Fruit fly (Drosophila melanogaster) whole organism, prepupa: ENCODE data around the gene CG31792.

ENCODE experiments used
- Blimp-1 ChIP-seq: fragments of 200-800 bp; sonication (Bioruptor generic); optimal IDR thresholded peaks from 3 replicates; lab custom pipeline; 2017; ENCODE audit warnings: missing biosample characterization, missing genetic modification characterization, mild to moderate bottlenecking, moderate library complexity, missing genetic modification reagents
- CG10631 ChIP-seq: fragments of 200-800 bp; sonication (Bioruptor generic); optimal IDR thresholded peaks from 2 replicates; lab custom pipeline; 2016; ENCODE audit warnings: missing biosample characterization, missing genetic modification characterization
- CG10669 ChIP-seq: fragments of 200-800 bp; sonication (Bioruptor generic); optimal IDR thresholded peaks from 3 replicates; lab custom pipeline; 2018; ENCODE audit warnings: missing biosample characterization, mild to moderate bottlenecking, missing genetic modification characterization, moderate library complexity
- CG11294 ChIP-seq: fragments of 200-800 bp; sonication (Bioruptor generic); IDR thresholded peaks from 2 replicates; pipeline ENCODE4 v1.3.6; 2022; ENCODE audit warnings: missing biosample characterization, missing genetic modification characterization
- CG11762 ChIP-seq: fragments of 200-800 bp; sonication (Bioruptor generic); optimal IDR thresholded peaks from 3 replicates; lab custom pipeline; 2016; ENCODE audit warnings: missing biosample characterization, missing genetic modification characterization; ENCODE audit not compliant: insufficient read depth
- CG11902 ChIP-seq: fragments of 200-800 bp; sonication (Bioruptor generic); optimal IDR thresholded peaks from 3 replicates; lab custom pipeline; 2016; ENCODE audit warnings: missing biosample characterization, missing genetic modification characterization
- CG15336 ChIP-seq: fragments of 200-800 bp; sonication (Bioruptor generic); IDR thresholded peaks from 2 replicates; pipeline ENCODE4 v1.3.6; 2022; ENCODE audit warnings: missing biosample characterization, missing genetic modification characterization
- CG1621 ChIP-seq: fragments of 200-800 bp; sonication (Bioruptor generic); optimal IDR thresholded peaks from 3 replicates; lab custom pipeline; 2018; ENCODE audit warnings: missing biosample characterization, mild to moderate bottlenecking, missing genetic modification characterization
- CG3032 ChIP-seq: fragments of 200-800 bp; optimal IDR thresholded peaks from 2 replicates; lab custom pipeline; 2019; ENCODE audit warnings: missing biosample characterization, mild to moderate bottlenecking, missing genetic modification characterization, moderate library complexity
- CG31627 ChIP-seq: fragments of 200-800 bp; sonication (Bioruptor generic); optimal IDR thresholded peaks from 3 replicates; lab custom pipeline; 2016; ENCODE audit warnings: missing biosample characterization, missing genetic modification characterization
- CG34406 ChIP-seq: fragments of 200-800 bp; sonication (Bioruptor generic); optimal IDR thresholded peaks from 3 replicates; lab custom pipeline; 2016; ENCODE audit warnings: missing biosample characterization, missing genetic modification characterization
- CG3919 ChIP-seq: fragments of 200-800 bp; sonication (Bioruptor generic); optimal IDR thresholded peaks from 3 replicates; lab custom pipeline; 2016; ENCODE audit warnings: missing biosample characterization, missing genetic modification characterization
- CG6276 ChIP-seq: fragments of 200-800 bp; sonication (Bioruptor generic); optimal IDR thresholded peaks from 2 replicates; lab custom pipeline; 2017; ENCODE audit warnings: missing biosample characterization, mild to moderate bottlenecking, missing genetic modification characterization
- CG6792 ChIP-seq: fragments of 200-800 bp; sonication (Bioruptor generic); optimal IDR thresholded peaks from 3 replicates; lab custom pipeline; 2016; ENCODE audit warnings: missing biosample characterization, missing genetic modification characterization
- CG6808 ChIP-seq: fragments of 200-800 bp; sonication (Bioruptor generic); optimal IDR thresholded peaks from 3 replicates; lab custom pipeline; 2017; ENCODE audit warnings: missing biosample characterization, missing genetic modification characterization, mild to moderate bottlenecking, moderate library complexity, missing genetic modification reagents
- CG6854 ChIP-seq: fragments of 200-800 bp; sonication (Bioruptor generic); optimal IDR thresholded peaks from 2 replicates; lab custom pipeline; 2017; ENCODE audit warnings: missing biosample characterization, mild to moderate bottlenecking, missing genetic modification characterization
- CG7368 ChIP-seq: fragments of 200-800 bp; sonication (Bioruptor generic); optimal IDR thresholded peaks from 3 replicates; lab custom pipeline; 2016; ENCODE audit warnings: missing biosample characterization, missing genetic modification characterization
- CG8119 ChIP-seq: fragments of 200-800 bp; sonication (Bioruptor generic); IDR thresholded peaks from 3 replicates; pipeline ENCODE4 v1.3.6; 2022; ENCODE audit warnings: missing biosample characterization, missing genetic modification characterization
- CG8319 ChIP-seq: fragments of 200-800 bp; sonication (Bioruptor generic); optimal IDR thresholded peaks from 3 replicates; lab custom pipeline; 2016; ENCODE audit warnings: missing biosample characterization, missing genetic modification characterization
- CG8632 ChIP-seq: fragments of 200-800 bp; sonication (Bioruptor generic); optimal IDR thresholded peaks from 3 replicates; lab custom pipeline; 2016; ENCODE audit warnings: missing biosample characterization, missing genetic modification characterization
- CG9139 ChIP-seq: fragments of 200-800 bp; sonication (Bioruptor generic); optimal IDR thresholded peaks from 3 replicates; lab custom pipeline; 2017; ENCODE audit warnings: missing biosample characterization, mild to moderate bottlenecking, missing genetic modification characterization
- Eip78C ChIP-seq: fragments of 200-800 bp; sonication (Bioruptor generic); peaks from one replicate; lab custom pipeline; 2016; ENCODE audit warnings: missing biosample characterization, missing genetic modification characterization
- Ets21C ChIP-seq: fragments of 200-800 bp; sonication (Bioruptor generic); optimal IDR thresholded peaks from 3 replicates; lab custom pipeline; 2016; ENCODE audit warnings: missing biosample characterization, missing genetic modification characterization
- Ets96B ChIP-seq: fragments of 200-800 bp; optimal IDR thresholded peaks from 2 replicates; lab custom pipeline; 2019; ENCODE audit warnings: missing biosample characterization, mild to moderate bottlenecking, missing genetic modification characterization, moderate library complexity
- Hr38 ChIP-seq: sonication (Bioruptor generic); optimal IDR thresholded peaks from 2 replicates; lab custom pipeline; 2016; ENCODE audit warnings: missing biosample characterization, missing genetic modification characterization
- Hr39 ChIP-seq: fragments of 200-800 bp; sonication (Bioruptor generic); optimal IDR thresholded peaks from 2 replicates; lab custom pipeline; 2016; ENCODE audit warnings: missing biosample characterization, missing genetic modification characterization
- Lpt ChIP-seq: fragments of 200-800 bp; sonication (Bioruptor generic); optimal IDR thresholded peaks from 3 replicates; lab custom pipeline; 2016; ENCODE audit warnings: missing biosample characterization, missing genetic modification characterization
- Met ChIP-seq: fragments of 200-800 bp; sonication (Bioruptor generic); optimal IDR thresholded peaks from 3 replicates; lab custom pipeline; 2016; ENCODE audit warnings: missing biosample characterization, missing genetic modification characterization
- OdsH ChIP-seq: fragments of 200-800 bp; sonication (Bioruptor generic); optimal IDR thresholded peaks from 3 replicates; lab custom pipeline; 2016; ENCODE audit warnings: missing biosample characterization, missing genetic modification characterization
- Smox ChIP-seq: fragments of 200-800 bp; sonication (Bioruptor generic); optimal IDR thresholded peaks from 3 replicates; lab custom pipeline; 2016; ENCODE audit warnings: missing biosample characterization, missing genetic modification characterization
- Sox14 ChIP-seq: fragments of 200-800 bp; sonication (Bioruptor generic); optimal IDR thresholded peaks from 3 replicates; lab custom pipeline; 2016; ENCODE audit warnings: missing biosample characterization, missing genetic modification characterization
- achi ChIP-seq: fragments of 200-800 bp; sonication (Bioruptor generic); optimal IDR thresholded peaks from 3 replicates; lab custom pipeline; 2016; ENCODE audit warnings: missing biosample characterization, missing genetic modification characterization
- cyc ChIP-seq: fragments of 200-800 bp; sonication (Bioruptor generic); optimal IDR thresholded peaks from 3 replicates; lab custom pipeline; 2016; ENCODE audit warnings: missing biosample characterization, missing genetic modification characterization
- dsx ChIP-seq: fragments of 200-800 bp; optimal IDR thresholded peaks from 3 replicates; lab custom pipeline; 2019; ENCODE audit warnings: missing biosample characterization, mild to moderate bottlenecking, missing genetic modification characterization, moderate library complexity; ENCODE audit not compliant: poor library complexity, severe bottlenecking
- eg ChIP-seq: fragments of 200-800 bp; sonication (Bioruptor generic); IDR thresholded peaks from 3 replicates; pipeline ENCODE4 v1.3.6; 2022; ENCODE audit warnings: missing biosample characterization, missing genetic modification characterization
- esn ChIP-seq: fragments of 200-800 bp; sonication (Bioruptor generic); optimal IDR thresholded peaks from 2 replicates; lab custom pipeline; 2016; ENCODE audit warnings: missing biosample characterization, mild to moderate bottlenecking, missing genetic modification characterization, moderate library complexity
- fd59A ChIP-seq: fragments of 200-800 bp; sonication (Bioruptor generic); optimal IDR thresholded peaks from 2 replicates; lab custom pipeline; 2017; ENCODE audit warnings: missing biosample characterization, mild to moderate bottlenecking, missing genetic modification characterization, missing genetic modification reagents
- fd85E ChIP-seq: fragments of 200-800 bp; sonication (Bioruptor generic); optimal IDR thresholded peaks from 3 replicates; lab custom pipeline; 2016; ENCODE audit warnings: missing biosample characterization, missing genetic modification characterization
- fkh ChIP-seq: fragments of 200-800 bp; sonication (Bioruptor generic); optimal IDR thresholded peaks from 3 replicates; lab custom pipeline; 2017; ENCODE audit warnings: missing biosample characterization, mild to moderate bottlenecking, missing genetic modification characterization, moderate library complexity
- lz ChIP-seq: fragments of 200-800 bp; sonication (Bioruptor generic); optimal IDR thresholded peaks from 3 replicates; lab custom pipeline; 2016; ENCODE audit warnings: missing biosample characterization, missing genetic modification characterization
- net ChIP-seq: fragments of 200-800 bp; sonication (Bioruptor generic); optimal IDR thresholded peaks from 3 replicates; lab custom pipeline; 2016; ENCODE audit warnings: missing biosample characterization, missing genetic modification characterization
- salr ChIP-seq, 2 experiments: fragments of 200-800 bp; sonication (Bioruptor generic); optimal IDR thresholded peaks; 3 replicates each; lab custom pipeline; 2016 to 2018; ENCODE audit warnings: missing biosample characterization in 2 of 2, missing genetic modification characterization in 2 of 2, mild to moderate bottlenecking in 1 of 2
- ss ChIP-seq, 2 experiments: fragments of 200-800 bp; sonication (Bioruptor generic); optimal IDR thresholded peaks; 2 replicates in 1 of 2; 3 replicates in 1 of 2; lab custom pipeline; 2017 to 2018; ENCODE audit warnings: mild to moderate bottlenecking in 2 of 2, missing biosample characterization in 2 of 2, missing genetic modification characterization in 2 of 2, moderate library complexity in 1 of 2
- svp ChIP-seq: fragments of 200-800 bp; sonication (Bioruptor generic); peaks from one replicate; lab custom pipeline; 2016; ENCODE audit warnings: missing biosample characterization, missing genetic modification characterization
- topi ChIP-seq: fragments of 200-800 bp; sonication (Bioruptor generic); optimal IDR thresholded peaks from 3 replicates; lab custom pipeline; 2016; ENCODE audit warnings: missing biosample characterization, missing genetic modification characterization
- vri ChIP-seq: fragments of 200-800 bp; sonication (Bioruptor generic); optimal IDR thresholded peaks from 3 replicates; lab custom pipeline; 2016; ENCODE audit warnings: missing biosample characterization, mild to moderate bottlenecking, missing genetic modification characterization

CG31792 gene

dm6 chr2L:18957142-18957674 is 40.0 kb upstream of the CG31792 start, which contains the start of gene Bhmt (continued):
- peak; percentile 88 for TF ChIP-seq esn (GFP tag; lab: Kevin White, UChicago)
- TF ChIP-seq Blimp-1 (GFP tag; lab: Kevin White, UChicago), result peak; percentile 67
- peak; percentile 72 for TF ChIP-seq CG1621
- TF ChIP-seq svp (GFP tag; lab: Kevin White, UChicago), result peak; percentile 92
- TF ChIP-seq CG3032 (tag; lab: Kevin White, UChicago), result peak; percentile 86
- TF ChIP-seq ss (GFP tag; optimal IDR thresholded peaks at IDR 0.05; lab: Kevin White, UChicago), result peak in 1 of 2 experiments; percentile 88
- peak; percentile 93 for TF ChIP-seq eg (GFP tag; lab: Robert Waterston, UW)
- TF ChIP-seq CG6792, result peak; percentile 86
- peak; percentile 80 for TF ChIP-seq CG6808 (GFP tag; lab: Kevin White, UChicago)
- peak; percentile 86 for TF ChIP-seq OdsH (GFP tag; lab: Kevin White, UChicago)
- peak; percentile 92 for TF ChIP-seq Ets96B
- TF ChIP-seq Hr39 (GFP tag; lab: Kevin White, UChicago), result peak; percentile 59
- TF ChIP-seq vri (GFP tag; lab: Kevin White, UChicago), result peak; percentile 72
- TF ChIP-seq Hr38 (GFP tag; lab: Kevin White, UChicago), result no peak
- TF ChIP-seq net (GFP tag; lab: Kevin White, UChicago), result peak; percentile 80
- TF ChIP-seq Ets21C (GFP tag; lab: Kevin White, UChicago), result peak; percentile 57
- peak; percentile 65 to 69 for TF ChIP-seq salr (GFP tag; optimal IDR thresholded peaks at IDR 0.05; lab: Kevin White, UChicago)
- peak; percentile 86 for TF ChIP-seq CG8119 (GFP tag; lab: Robert Waterston, UW)
- peak; percentile 86 for TF ChIP-seq Sox14 (GFP tag; lab: Kevin White, UChicago)
- peak; percentile 87 for TF ChIP-seq CG15336 (GFP tag; lab: Robert Waterston, UW)
- TF ChIP-seq fd85E (GFP tag; lab: Kevin White, UChicago), result peak; percentile 70
- peak; percentile 88 for TF ChIP-seq achi (GFP tag; lab: Kevin White, UChicago)
- peak; percentile 79 for TF ChIP-seq CG6854 (GFP tag; lab: Kevin White, UChicago)
- peak; percentile 65 for TF ChIP-seq CG8319
- peak; percentile 78 for TF ChIP-seq CG6276 (GFP tag; lab: Kevin White, UChicago)
- TF ChIP-seq CG10631, result peak; percentile 86
- TF ChIP-seq CG3919, result peak; percentile 83
- TF ChIP-seq CG9139, result peak; percentile 82
- peak; percentile 69 for TF ChIP-seq Lpt

dm6 chr2L:18965367-18966213 is 31.7 kb upstream of the CG31792 start:
- no peak for TF ChIP-seq CG11762 (GFP tag; lab: Kevin White, UChicago)
- no peak for TF ChIP-seq CG8632 (GFP tag; lab: Kevin White, UChicago)
- peak; percentile 31 for TF ChIP-seq Eip78C (GFP tag; lab: Kevin White, UChicago)
- no peak for TF ChIP-seq CG31627 (GFP tag; lab: Kevin White, UChicago)
- no peak for TF ChIP-seq Met
- TF ChIP-seq Ets21C (GFP tag; lab: Kevin White, UChicago), result no peak
- no peak for TF ChIP-seq OdsH (GFP tag; lab: Kevin White, UChicago)
- no peak for TF ChIP-seq CG11902 (GFP tag; lab: Kevin White, UChicago)
- no peak for TF ChIP-seq Hr39 (GFP tag; lab: Kevin White, UChicago)
- TF ChIP-seq Blimp-1 (GFP tag; lab: Kevin White, UChicago), result no peak
- TF ChIP-seq CG6792, result no peak
- TF ChIP-seq CG7368 (GFP tag; lab: Kevin White, UChicago), result no peak
- TF ChIP-seq Smox, result no peak
- no peak for TF ChIP-seq cyc
- no peak for TF ChIP-seq vri (GFP tag; lab: Kevin White, UChicago)
- no peak for TF ChIP-seq topi
- TF ChIP-seq Hr38 (GFP tag; lab: Kevin White, UChicago), result no peak
- TF ChIP-seq lz (GFP tag; lab: Kevin White, UChicago), result no peak
- TF ChIP-seq ss (GFP tag; optimal IDR thresholded peaks at IDR 0.05; lab: Kevin White, UChicago), result no peak
- TF ChIP-seq dsx, result no peak
- no peak for TF ChIP-seq CG11294
- peak; percentile 74 for TF ChIP-seq fkh (GFP tag; lab: Kevin White, UChicago)
- no peak for TF ChIP-seq net (GFP tag; lab: Kevin White, UChicago)
- TF ChIP-seq CG15336 (GFP tag; lab: Robert Waterston, UW), result peak; percentile 31; the same call in 1 of the 2 replicates
- no peak for TF ChIP-seq fd59A (GFP tag; lab: Kevin White, UChicago)
- TF ChIP-seq CG10669 (GFP tag; lab: Kevin White, UChicago), result no peak
- TF ChIP-seq CG8319, result no peak
- no peak for TF ChIP-seq CG6854 (GFP tag; lab: Kevin White, UChicago)
- no peak for TF ChIP-seq CG34406 (GFP tag; lab: Kevin White, UChicago)
- TF ChIP-seq CG1621, result no peak
- no peak for TF ChIP-seq fd85E (GFP tag; lab: Kevin White, UChicago)
- peak; percentile 65 for TF ChIP-seq svp (GFP tag; lab: Kevin White, UChicago)
- TF ChIP-seq CG9139, result no peak
